Worm (Caenorhabditis elegans) whole organism, L1 larva: ENCODE results near the gene clec-233.

Experiments
- aly-2 ChIP-seq: fragments of 150-350 bp; optimal IDR thresholded peaks from 2 replicates; lab custom pipeline; 2014; ENCODE audit warnings: missing biosample characterization, missing genetic modification characterization
- blmp-1 ChIP-seq: fragments of 150-350 bp; optimal IDR thresholded peaks from 2 replicates; lab custom pipeline; 2014; ENCODE audit warnings: missing biosample characterization, missing genetic modification characterization
- ces-1 ChIP-seq: fragments of 150-350 bp; optimal IDR thresholded peaks from 2 replicates; lab custom pipeline; 2014; ENCODE audit warnings: missing biosample characterization, missing genetic modification reagents, missing genetic modification characterization
- elt-2 ChIP-seq: sonication (generic microtip); optimal IDR thresholded peaks from 2 replicates; lab custom pipeline; 2016; ENCODE audit warnings: missing genetic modification characterization, mild to moderate bottlenecking, inconsistent platforms, missing compliant biosample characterization, missing genetic modification reagents
- lin-35 ChIP-seq, 2 experiments: fragments of 150-350 bp; optimal IDR thresholded peaks; 2 replicates each; lab custom pipeline; 2014; ENCODE audit warnings: missing biosample characterization in 2 of 2, missing genetic modification characterization in 2 of 2, missing genetic modification reagents in 2 of 2
- nhr-12 ChIP-seq: sonication (generic microtip); optimal IDR thresholded peaks from 2 replicates; lab custom pipeline; 2017; ENCODE audit warnings: missing biosample characterization, missing genetic modification characterization
- nhr-20 ChIP-seq: sonication (generic microtip); optimal IDR thresholded peaks from 2 replicates; lab custom pipeline; 2016; ENCODE audit warnings: mild to moderate bottlenecking, missing genetic modification characterization, missing compliant biosample characterization
- nhr-84 ChIP-seq: sonication (generic microtip); optimal IDR thresholded peaks from 2 replicates; lab custom pipeline; 2017; ENCODE audit warnings: missing biosample characterization, missing genetic modification characterization
- nhr-90 ChIP-seq: sonication (generic microtip); optimal IDR thresholded peaks from 2 replicates; lab custom pipeline; 2016; ENCODE audit warnings: mild to moderate bottlenecking, missing genetic modification characterization, missing compliant biosample characterization; ENCODE audit not compliant: poor library complexity
- pqm-1 ChIP-seq: sonication (generic microtip); optimal IDR thresholded peaks from 3 replicates; lab custom pipeline; 2017; ENCODE audit warnings: missing biosample characterization, missing genetic modification characterization
- unc-62 ChIP-seq: fragments of 150-350 bp; optimal IDR thresholded peaks from 2 replicates; lab custom pipeline; 2014; ENCODE audit warnings: missing biosample characterization, missing genetic modification reagents, missing genetic modification characterization
- zip-4 ChIP-seq: fragments of 200-800 bp; sonication (Bioruptor generic); optimal IDR thresholded peaks from 2 replicates; lab custom pipeline; 2018; ENCODE audit warnings: mild to moderate bottlenecking, missing genetic modification characterization, moderate library complexity, missing compliant biosample characterization

Gene clec-233

ce11 chrV:16277918-16278317 is 44.2 kb downstream of the clec-233 start, which contains the start of gene cyp-37B1:
TSS of gene cyp-37B1 (plus strand) at chrV:16278116.
- TF ChIP-seq nhr-20 (tag; lab: Kevin White, UChicago) = peak; percentile 59
- TF ChIP-seq ces-1 (GFP tag; lab: Kevin White, UChicago) = no peak
- no peak for TF ChIP-seq zip-4 (GFP tag; lab: Kevin White, UChicago)
- peak in 1 of 2 experiments; percentile 34 for TF ChIP-seq lin-35 (GFP tag; optimal IDR thresholded peaks at IDR 0.05; lab: Kevin White, UChicago)
- TF ChIP-seq nhr-90 (tag; lab: Kevin White, UChicago) = peak; percentile 38
- no peak for TF ChIP-seq nhr-12 (tag; lab: Kevin White, UChicago)
- TF ChIP-seq aly-2 (tag; lab: Kevin White, UChicago) = no peak
- TF ChIP-seq pqm-1 (tag; lab: Kevin White, UChicago) = no peak
- peak; percentile 95 for TF ChIP-seq elt-2 (tag; lab: Kevin White, UChicago)

DNA sequence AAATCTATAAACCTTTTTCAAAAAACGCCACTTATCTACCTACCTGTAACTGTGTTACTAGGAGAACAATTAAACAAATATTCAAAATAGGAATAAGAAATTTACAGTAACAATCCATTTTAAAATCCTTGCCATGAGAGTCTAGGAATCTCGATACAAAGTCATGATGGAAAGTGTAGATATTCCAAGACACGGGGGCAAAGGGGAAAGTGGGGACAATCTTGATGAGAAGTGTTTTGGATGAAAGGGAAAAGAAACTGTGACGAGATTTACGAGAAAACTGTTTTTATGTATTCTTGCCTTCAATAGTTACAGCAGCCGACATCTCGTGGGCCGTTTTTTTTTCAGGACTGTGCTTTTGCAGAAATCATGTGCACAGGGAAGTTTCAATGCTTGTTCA is 48.4 kb downstream of the clec-233 start, which contains the start of gene F28G4.2:
Gene F28G4.2, minus strand, starts transcription at position 175 of the 400 bp plus-strand sequence.
- TF ChIP-seq nhr-84 (no peak), unc-62 (no peak), blmp-1 (tag; lab: Kevin White, UChicago) (peak; percentile 78)
- TF ChIP-seq, all 84 proteins: peak for 1
